Worm (Caenorhabditis elegans) whole organism, L1 larva: ENCODE measurements around the gene F26F2.4.

ENCODE experiments used
- elt-2 ChIP-seq: sonication (generic microtip); optimal IDR thresholded peaks from 2 replicates; lab custom pipeline; 2016; ENCODE audit warnings: missing genetic modification characterization, mild to moderate bottlenecking, inconsistent platforms, missing compliant biosample characterization, missing genetic modification reagents
- fos-1 ChIP-seq: fragments of 150-350 bp; optimal IDR thresholded peaks from 2 replicates; lab custom pipeline; 2014; ENCODE audit warnings: missing biosample characterization, missing genetic modification characterization
- grh-1 ChIP-seq: fragments of 200-800 bp; sonication (Bioruptor generic); IDR thresholded peaks from 2 replicates; pipeline ENCODE4 v1.3.6; 2022; ENCODE audit warnings: missing genetic modification reagents, missing genetic modification characterization, missing compliant biosample characterization
- hlh-4 ChIP-seq: sonication (generic microtip); optimal IDR thresholded peaks from 2 replicates; lab custom pipeline; 2016; ENCODE audit warnings: mild to moderate bottlenecking, missing genetic modification characterization, missing compliant biosample characterization
- lin-13 ChIP-seq: fragments of 150-350 bp; optimal IDR thresholded peaks from 2 replicates; lab custom pipeline; 2014; ENCODE audit warnings: missing biosample characterization, missing genetic modification reagents, missing genetic modification characterization
- lin-39 ChIP-seq: fragments of 150-350 bp; optimal IDR thresholded peaks from 2 replicates; lab custom pipeline; 2014; ENCODE audit warnings: missing biosample characterization, missing genetic modification reagents, missing genetic modification characterization
- lsy-2 ChIP-seq, 2 experiments: fragments of 150-350 bp; optimal IDR thresholded peaks; 2 replicates each; lab custom pipeline; 2014; ENCODE audit warnings: missing biosample characterization in 2 of 2, missing genetic modification characterization in 2 of 2
- mdl-1 ChIP-seq, 2 experiments: fragments of 150-350 bp; optimal IDR thresholded peaks; 2 replicates each; lab custom pipeline; 2014 to 2017; ENCODE audit warnings: missing biosample characterization in 2 of 2, missing genetic modification characterization in 2 of 2, inconsistent platforms in 1 of 2
- mef-2 ChIP-seq: fragments of 150-350 bp; optimal IDR thresholded peaks from 2 replicates; lab custom pipeline; 2014; ENCODE audit warnings: missing biosample characterization, missing genetic modification characterization
- nhr-11 ChIP-seq: fragments of 150-350 bp; optimal IDR thresholded peaks from 2 replicates; lab custom pipeline; 2014; ENCODE audit warnings: missing biosample characterization, missing genetic modification characterization
- nhr-71 ChIP-seq: sonication (generic microtip); optimal IDR thresholded peaks from 2 replicates; lab custom pipeline; 2016; ENCODE audit warnings: mild to moderate bottlenecking, missing genetic modification characterization, moderate library complexity, missing compliant biosample characterization
- pqm-1 ChIP-seq: sonication (generic microtip); optimal IDR thresholded peaks from 3 replicates; lab custom pipeline; 2017; ENCODE audit warnings: missing biosample characterization, missing genetic modification characterization
- snpc-4 ChIP-seq: fragments of 150-350 bp; optimal IDR thresholded peaks from 2 replicates; lab custom pipeline; 2014; ENCODE audit warnings: missing biosample characterization, missing genetic modification characterization
- zag-1 ChIP-seq: fragments of 150-350 bp; optimal IDR thresholded peaks from 2 replicates; lab custom pipeline; 2014; ENCODE audit warnings: missing biosample characterization, missing genetic modification characterization

DNA sequence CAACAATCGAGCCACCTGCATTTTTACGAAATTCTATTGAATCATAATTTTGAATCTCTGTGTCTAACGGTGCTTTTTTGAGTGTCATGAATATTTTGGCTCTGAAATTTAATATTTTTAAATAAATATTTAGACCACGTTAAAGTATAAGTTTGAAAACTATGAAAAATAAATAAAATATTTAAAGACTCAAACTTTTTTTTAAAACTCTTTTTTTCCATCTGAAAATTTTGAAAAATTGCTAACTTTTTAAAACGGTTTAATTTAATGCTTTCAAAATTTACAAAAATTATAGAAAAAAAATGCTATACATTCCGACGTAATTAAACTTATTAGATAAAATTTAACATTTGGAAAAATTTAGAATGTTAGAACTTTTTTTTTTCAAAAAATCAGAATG, 25.0 kb upstream of the F26F2.4 start, which contains the start of gene slc-36.3:
- no peak for TF ChIP-seq snpc-4 (tag; lab: Kevin White, UChicago)
- no peak for TF ChIP-seq elt-2 (tag; lab: Kevin White, UChicago)
- TF ChIP-seq zag-1 (tag; lab: Kevin White, UChicago): no peak
- TF ChIP-seq lin-39 (tag; lab: Kevin White, UChicago): no peak
- no peak for TF ChIP-seq lin-13 (GFP tag; lab: Kevin White, UChicago)
- TF ChIP-seq hlh-4 (tag; lab: Kevin White, UChicago): no peak
- no peak for TF ChIP-seq grh-1
- no peak for TF ChIP-seq lsy-2 (tag; optimal IDR thresholded peaks at IDR 0.05; lab: Kevin White, UChicago)
- TF ChIP-seq pqm-1: no peak
- TF ChIP-seq nhr-11 (tag; lab: Kevin White, UChicago): no peak
- no peak for TF ChIP-seq nhr-71
- TF ChIP-seq mef-2 (tag; lab: Kevin White, UChicago): no peak
- TF ChIP-seq mdl-1 (tag; optimal IDR thresholded peaks at IDR 0.05; lab: Kevin White, UChicago): no peak
- TF ChIP-seq fos-1 (tag; lab: Kevin White, UChicago): no peak
